Worm (Caenorhabditis elegans): ENCODE results near the gene chw-1.

The chw-1 gene

ce11 chrV:10435198-10435597 lies 26.9 kb upstream of the chw-1 start:
- TF ChIP-seq pag-3 (tag; optimal IDR thresholded peaks at IDR 0.05; ENCODE audit: borderline replicate concordance) (no peak), ceh-34 (tag; optimal IDR thresholded peaks at IDR 0.05) (no peak), hlh-15 (tag; optimal IDR thresholded peaks at IDR 0.05) (no peak), fkh-6 (tag; optimal IDR thresholded peaks at IDR 0.05) (no peak), T23F11.4 (GFP tag; optimal IDR thresholded peaks at IDR 0.05) (no peak), unc-42 (tag; optimal IDR thresholded peaks at IDR 0.05) (no peak), lim-6 (tag; optimal IDR thresholded peaks at IDR 0.05) (no peak), ceh-22 (tag; optimal IDR thresholded peaks at IDR 0.05) (no peak), che-1 (tag; optimal IDR thresholded peaks at IDR 0.05) (no peak), K02D7.2 (tag; optimal IDR thresholded peaks at IDR 0.05) (no peak), ttx-3 (tag; optimal IDR thresholded peaks at IDR 0.05) (no peak), Y22D7AL.16 (tag; optimal IDR thresholded peaks at IDR 0.05) (no peak), C08G9.2 (tag; optimal IDR thresholded peaks at IDR 0.05) (no peak), pha-4 (tag; optimal IDR thresholded peaks at IDR 0.05) (no peak), ceh-45 (GFP tag; IDR thresholded peaks at IDR 0.05) (no peak), tbx-2 (tag; optimal IDR thresholded peaks at IDR 0.05) (no peak), pros-1 (tag; optimal IDR thresholded peaks at IDR 0.05) (no peak)

ce11 chrV:10436612-10437011 lies 25.5 kb upstream of the chw-1 start, which contains the start of gene set-22:
TSS of gene set-22 (plus strand) at chrV:10436912.
- TF ChIP-seq C08G9.2 (tag; optimal IDR thresholded peaks at IDR 0.05) (no peak), nhr-11 (tag; optimal IDR thresholded peaks at IDR 0.05) (no peak), pax-1 (tag; optimal IDR thresholded peaks at IDR 0.05) (no peak), K02D7.2 (tag; optimal IDR thresholded peaks at IDR 0.05) (no peak), T23F11.4 (GFP tag; optimal IDR thresholded peaks at IDR 0.05) (no peak), ceh-22 (tag; optimal IDR thresholded peaks at IDR 0.05) (no peak), unc-86 (tag; optimal IDR thresholded peaks at IDR 0.05) (no peak), tbx-7 (tag; optimal IDR thresholded peaks at IDR 0.05) (no peak), ztf-16 (tag; optimal IDR thresholded peaks at IDR 0.05) (no peak), hlh-6 (tag; optimal IDR thresholded peaks at IDR 0.05) (no peak), ceh-2 (tag; optimal IDR thresholded peaks at IDR 0.05) (no peak), F13H6.1 (tag; optimal IDR thresholded peaks at IDR 0.05) (no peak), hlh-8 (tag; optimal IDR thresholded peaks at IDR 0.05) (no peak)

ce11 chrV:10440723-10441122 lies 21.4 kb upstream of the chw-1 start, which contains the start of gene snf-10:
TSS of gene snf-10 (minus strand) at chrV:10440823.
- no peak for TF ChIP-seq C08G9.2 (tag; optimal IDR thresholded peaks at IDR 0.05)
- TF ChIP-seq hlh-6 (tag; optimal IDR thresholded peaks at IDR 0.05): no peak
- TF ChIP-seq hlh-8 (tag; optimal IDR thresholded peaks at IDR 0.05): no peak
- TF ChIP-seq unc-55 (GFP tag; optimal IDR thresholded peaks at IDR 0.05): no peak
- no peak for TF ChIP-seq pros-1 (tag; optimal IDR thresholded peaks at IDR 0.05)
- TF ChIP-seq nhr-232 (tag; optimal IDR thresholded peaks at IDR 0.05): no peak
- TF ChIP-seq ceh-34 (tag; optimal IDR thresholded peaks at IDR 0.05): no peak
- TF ChIP-seq mec-3 (tag; optimal IDR thresholded peaks at IDR 0.05; ENCODE audit: borderline replicate concordance): no peak

ce11 chrV:10441135-10442024 lies 20.7 kb upstream of the chw-1 start, which contains the start of gene pap-1:
TSS of gene pap-1 (plus strand) at chrV:10441974.
- TF ChIP-seq ceh-2 (tag; optimal IDR thresholded peaks at IDR 0.05) (peak; percentile 35), ttx-3 (tag; optimal IDR thresholded peaks at IDR 0.05) (no peak), C38D4.7 (GFP tag; optimal IDR thresholded peaks at IDR 0.05) (no peak), ets-4 (tag; optimal IDR thresholded peaks at IDR 0.05) (peak; percentile 3), ceh-31 (tag; optimal IDR thresholded peaks at IDR 0.05) (peak; percentile 50), zip-5 (tag; optimal IDR thresholded peaks at IDR 0.05) (peak; percentile 21), hlh-30 (tag; optimal IDR thresholded peaks at IDR 0.05; ENCODE audit: insufficient read depth) (peak; percentile 88), tbx-7 (tag; optimal IDR thresholded peaks at IDR 0.05) (peak; percentile 41), nfya-1 (tag; optimal IDR thresholded peaks at IDR 0.05) (peak; percentile 17), C08G9.2 (tag; optimal IDR thresholded peaks at IDR 0.05) (peak; percentile 37), ama-1 (optimal IDR thresholded peaks at IDR 0.05) (no peak)
